Fruit fly (Drosophila melanogaster) whole organism, adult: ENCODE measurements around the gene CG31832.

ENCODE experiments used
- CG11617 ChIP-seq: fragments of 200-800 bp; sonication (Bioruptor generic); optimal IDR thresholded peaks from 2 replicates; lab custom pipeline; 2017; ENCODE audit warnings: mild to moderate bottlenecking, missing biosample characterization, missing genetic modification reagents, missing genetic modification characterization
- CG12768 ChIP-seq: fragments of 200-800 bp; sonication (Bioruptor generic); optimal IDR thresholded peaks from 2 replicates; lab custom pipeline; 2017; ENCODE audit warnings: missing biosample characterization, missing genetic modification characterization, mild to moderate bottlenecking, moderate library complexity, missing genetic modification reagents
- CG14711 ChIP-seq: fragments of 200-800 bp; sonication (Bioruptor generic); optimal IDR thresholded peaks from 2 replicates; lab custom pipeline; 2018; ENCODE audit warnings: missing biosample characterization, mild to moderate bottlenecking, missing genetic modification characterization, moderate library complexity
- CG1620 ChIP-seq: fragments of 200-800 bp; sonication (Bioruptor generic); optimal IDR thresholded peaks from 2 replicates; lab custom pipeline; 2016; ENCODE audit warnings: missing biosample characterization, missing genetic modification characterization
- CG33017 ChIP-seq: fragments of 200-800 bp; sonication (Bioruptor generic); optimal IDR thresholded peaks from 2 replicates; lab custom pipeline; 2018; ENCODE audit warnings: missing biosample characterization, mild to moderate bottlenecking, missing genetic modification characterization, moderate library complexity
- CG5204 ChIP-seq: fragments of 200-800 bp; sonication (Bioruptor generic); optimal IDR thresholded peaks from 2 replicates; lab custom pipeline; 2016; ENCODE audit warnings: missing biosample characterization, missing genetic modification characterization
- CG7045 ChIP-seq: fragments of 200-800 bp; sonication (Bioruptor generic); optimal IDR thresholded peaks from 2 replicates; lab custom pipeline; 2017; ENCODE audit warnings: missing biosample characterization, mild to moderate bottlenecking, missing genetic modification characterization
- CG7101 ChIP-seq: fragments of 200-800 bp; sonication (Bioruptor generic); optimal IDR thresholded peaks from 2 replicates; lab custom pipeline; 2018; ENCODE audit warnings: missing biosample characterization, mild to moderate bottlenecking, missing genetic modification characterization, moderate library complexity
- Clk ChIP-seq: fragments of 200-800 bp; sonication (Bioruptor generic); optimal IDR thresholded peaks from 2 replicates; lab custom pipeline; 2017; ENCODE audit warnings: missing biosample characterization, missing genetic modification characterization
- Crg-1 ChIP-seq: fragments of 200-800 bp; sonication (Bioruptor generic); optimal IDR thresholded peaks from 2 replicates; lab custom pipeline; 2016; ENCODE audit warnings: missing biosample characterization, missing genetic modification characterization
- Hr96 ChIP-seq: fragments of 200-800 bp; sonication (Bioruptor generic); optimal IDR thresholded peaks from 2 replicates; lab custom pipeline; 2016; ENCODE audit warnings: missing biosample characterization, missing genetic modification characterization
- Mnt ChIP-seq: fragments of 200-800 bp; sonication (Bioruptor generic); optimal IDR thresholded peaks from 2 replicates; lab custom pipeline; 2016; ENCODE audit warnings: missing biosample characterization, mild to moderate bottlenecking, missing genetic modification characterization
- bab1 ChIP-seq: fragments of 200-800 bp; sonication (Bioruptor generic); optimal IDR thresholded peaks from 3 replicates; lab custom pipeline; 2019; ENCODE audit warnings: missing biosample characterization, mild to moderate bottlenecking, missing genetic modification characterization, moderate library complexity
- cic ChIP-seq: fragments of 200-800 bp; sonication (Bioruptor generic); optimal IDR thresholded peaks from 2 replicates; lab custom pipeline; 2017; ENCODE audit warnings: missing biosample characterization, mild to moderate bottlenecking, missing genetic modification characterization, moderate library complexity
- cnc ChIP-seq, 2 experiments: fragments of >200 bp; optimal IDR thresholded peaks; 2 replicates each; lab custom pipeline; 2017
- kay ChIP-seq: fragments of 200-800 bp; sonication (Bioruptor generic); peaks from one replicate; lab custom pipeline; 2016; ENCODE audit warnings: missing biosample characterization, missing genetic modification characterization, borderline replicate concordance
- ovo ChIP-seq: fragments of 200-800 bp; sonication (Bioruptor generic); optimal IDR thresholded peaks from 2 replicates; lab custom pipeline; 2016; ENCODE audit warnings: missing biosample characterization, missing genetic modification characterization
- pad ChIP-seq: fragments of 200-800 bp; sonication (Bioruptor generic); optimal IDR thresholded peaks from 3 replicates; lab custom pipeline; 2017; ENCODE audit warnings: missing biosample characterization, missing genetic modification characterization, mild to moderate bottlenecking, moderate library complexity, missing genetic modification reagents
- tj ChIP-seq: fragments of 200-800 bp; sonication (Bioruptor generic); optimal IDR thresholded peaks from 3 replicates; lab custom pipeline; 2017; ENCODE audit warnings: missing biosample characterization, mild to moderate bottlenecking, missing genetic modification characterization, moderate library complexity
- toe ChIP-seq: fragments of 200-800 bp; sonication (Bioruptor generic); optimal IDR thresholded peaks from 2 replicates; lab custom pipeline; 2016; ENCODE audit warnings: missing biosample characterization, missing genetic modification characterization

The CG31832 gene

DNA sequence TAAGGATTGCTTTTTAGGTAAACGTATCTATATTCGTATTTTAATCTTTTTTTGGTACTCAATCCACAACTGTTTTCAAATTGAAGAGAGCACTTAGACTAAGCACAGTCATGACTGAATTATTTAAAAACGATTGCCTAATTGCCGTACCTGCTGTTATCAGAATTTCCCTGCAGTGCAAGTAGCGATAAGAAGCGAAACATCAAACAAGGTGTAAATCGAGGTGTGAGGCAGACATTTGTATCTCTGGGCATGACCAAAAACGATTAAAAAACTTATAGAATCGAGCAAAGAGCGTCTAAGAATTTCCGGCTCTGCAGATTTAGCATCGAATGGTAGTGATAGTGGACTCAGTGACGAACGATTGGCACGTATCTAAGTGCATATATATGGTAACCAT is 23.6 kb upstream of the CG31832 start:
- no peak for TF ChIP-seq pad
- TF ChIP-seq Mnt (GFP tag; lab: Kevin White, UChicago), result no peak
- TF ChIP-seq CG12768 (GFP tag; lab: Kevin White, UChicago), result no peak
- TF ChIP-seq toe, result no peak
- no peak for TF ChIP-seq Crg-1

DNA sequence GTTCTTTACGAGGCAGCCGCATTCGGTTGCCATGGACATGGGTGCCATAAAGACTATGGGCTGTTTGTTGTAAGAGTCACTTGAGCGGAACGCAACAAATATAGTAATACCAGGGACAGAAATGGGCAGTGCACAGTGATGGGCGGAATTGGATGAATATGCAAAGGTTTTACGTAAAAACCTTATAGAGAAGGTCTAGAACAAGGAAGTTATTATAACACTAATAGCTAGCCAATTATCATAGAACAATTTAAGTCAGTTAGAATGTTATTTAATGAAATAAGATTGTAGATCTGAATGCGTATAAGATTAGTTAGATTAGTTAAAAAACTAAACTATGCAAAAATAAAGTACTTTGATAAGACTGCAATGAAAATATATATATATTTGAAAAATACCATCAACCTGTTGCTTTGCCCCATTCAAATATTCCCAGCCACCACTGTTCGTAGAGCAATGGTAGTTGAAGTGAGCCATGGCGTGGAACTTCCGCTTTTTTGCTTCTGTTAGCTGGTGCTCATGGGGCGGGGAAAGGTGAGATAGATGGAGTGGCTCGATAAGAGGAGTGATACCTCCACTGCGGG is 21.3 kb upstream of the CG31832 start:
- no peak for TF ChIP-seq CG7045 (GFP tag; lab: Kevin White, UChicago)
- TF ChIP-seq CG5204 (GFP tag; lab: Kevin White, UChicago), result no peak
- TF ChIP-seq CG7101 (tag; lab: Kevin White, UChicago), result no peak
- no peak for TF ChIP-seq CG12768 (GFP tag; lab: Kevin White, UChicago)
- TF ChIP-seq CG11617, result no peak
- TF ChIP-seq pad, result no peak
- no peak for TF ChIP-seq toe
- TF ChIP-seq kay, result no peak
- TF ChIP-seq bab1 (GFP tag; lab: Kevin White, UChicago), result no peak
- no peak for TF ChIP-seq ovo (GFP tag; lab: Kevin White, UChicago)
- no peak for TF ChIP-seq Hr96 (GFP tag; lab: Kevin White, UChicago)
- no peak for TF ChIP-seq cic (GFP tag; lab: Kevin White, UChicago)
- no peak for TF ChIP-seq CG1620 (GFP tag; lab: Kevin White, UChicago)

DNA sequence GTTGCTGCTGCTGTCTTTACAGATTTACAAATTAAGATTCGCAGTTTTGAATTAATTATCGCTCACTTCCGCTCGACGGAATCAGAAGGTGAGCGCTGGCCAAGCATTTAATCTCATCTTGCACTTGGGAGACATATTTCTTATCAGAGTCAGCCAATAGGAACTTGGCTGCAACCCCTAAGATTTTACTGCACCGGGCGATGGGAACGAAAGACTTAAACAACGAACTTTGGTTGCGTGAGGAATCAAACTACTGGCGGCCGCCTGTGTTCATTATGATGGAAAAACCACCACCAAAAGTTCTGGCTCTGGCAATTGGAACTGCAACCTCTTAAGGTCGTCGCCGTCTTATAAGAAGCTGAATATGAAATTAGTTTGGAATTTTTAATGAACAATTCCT is 12.2 kb upstream of the CG31832 start:
- TF ChIP-seq CG33017 (tag; lab: Kevin White, UChicago) (no peak), cic (GFP tag; lab: Kevin White, UChicago) (no peak), Mnt (GFP tag; lab: Kevin White, UChicago) (no peak), CG5204 (GFP tag; lab: Kevin White, UChicago) (no peak), tj (GFP tag; lab: Kevin White, UChicago) (no peak), CG7101 (tag; lab: Kevin White, UChicago) (no peak), CG7045 (GFP tag; lab: Kevin White, UChicago) (no peak), CG14711 (tag; lab: Kevin White, UChicago) (no peak), CG11617 (no peak), bab1 (GFP tag; lab: Kevin White, UChicago) (no peak), toe (no peak), CG1620 (GFP tag; lab: Kevin White, UChicago) (no peak), pad (no peak), kay (no peak), Clk (GFP tag; lab: Kevin White, UChicago) (no peak)

DNA sequence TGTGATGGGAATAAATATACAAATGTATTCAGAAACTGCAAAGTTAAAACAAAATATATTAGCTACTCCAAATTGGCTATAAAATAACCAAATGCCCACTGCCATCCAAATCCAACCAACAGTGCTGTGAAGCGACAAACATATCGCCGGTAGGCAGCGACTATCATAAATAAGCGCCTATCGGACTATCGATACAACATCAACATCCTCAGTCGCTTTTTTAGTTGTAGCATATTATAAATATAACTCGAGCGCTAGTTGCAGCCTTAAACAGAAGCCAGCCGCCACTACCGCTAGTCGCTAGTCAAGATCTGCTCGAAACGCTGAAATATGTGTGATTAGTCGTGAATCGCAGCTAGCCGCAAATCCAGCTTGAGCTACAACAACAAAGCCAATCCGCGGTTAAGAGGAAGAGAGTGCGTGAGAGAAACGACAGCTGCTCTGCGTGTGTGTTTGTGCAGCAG is 7.8 kb upstream of the CG31832 start:
- TF ChIP-seq CG1620 (GFP tag; lab: Kevin White, UChicago) (peak; percentile 56), CG14711 (tag; lab: Kevin White, UChicago) (peak; percentile 36), CG7101 (tag; lab: Kevin White, UChicago) (peak; percentile 45), CG12768 (GFP tag; lab: Kevin White, UChicago) (peak; percentile 15), CG11617 (no peak), CG33017 (tag; lab: Kevin White, UChicago) (no peak), CG5204 (GFP tag; lab: Kevin White, UChicago) (peak; percentile 12), ovo (GFP tag; lab: Kevin White, UChicago) (no peak), Hr96 (GFP tag; lab: Kevin White, UChicago) (peak; percentile 61), toe (peak; percentile 41), pad (peak; percentile 54), cic (GFP tag; lab: Kevin White, UChicago) (no peak), Crg-1 (peak; percentile 47), kay (no peak), bab1 (GFP tag; lab: Kevin White, UChicago) (peak; percentile 40), tj (GFP tag; lab: Kevin White, UChicago) (no peak), Clk (GFP tag; lab: Kevin White, UChicago) (no peak), CG7045 (GFP tag; lab: Kevin White, UChicago) (no peak), Mnt (GFP tag; lab: Kevin White, UChicago) (peak; percentile 18), cnc (optimal IDR thresholded peaks at IDR 0.05; lab: Kevin White, UChicago) (no peak)

DNA sequence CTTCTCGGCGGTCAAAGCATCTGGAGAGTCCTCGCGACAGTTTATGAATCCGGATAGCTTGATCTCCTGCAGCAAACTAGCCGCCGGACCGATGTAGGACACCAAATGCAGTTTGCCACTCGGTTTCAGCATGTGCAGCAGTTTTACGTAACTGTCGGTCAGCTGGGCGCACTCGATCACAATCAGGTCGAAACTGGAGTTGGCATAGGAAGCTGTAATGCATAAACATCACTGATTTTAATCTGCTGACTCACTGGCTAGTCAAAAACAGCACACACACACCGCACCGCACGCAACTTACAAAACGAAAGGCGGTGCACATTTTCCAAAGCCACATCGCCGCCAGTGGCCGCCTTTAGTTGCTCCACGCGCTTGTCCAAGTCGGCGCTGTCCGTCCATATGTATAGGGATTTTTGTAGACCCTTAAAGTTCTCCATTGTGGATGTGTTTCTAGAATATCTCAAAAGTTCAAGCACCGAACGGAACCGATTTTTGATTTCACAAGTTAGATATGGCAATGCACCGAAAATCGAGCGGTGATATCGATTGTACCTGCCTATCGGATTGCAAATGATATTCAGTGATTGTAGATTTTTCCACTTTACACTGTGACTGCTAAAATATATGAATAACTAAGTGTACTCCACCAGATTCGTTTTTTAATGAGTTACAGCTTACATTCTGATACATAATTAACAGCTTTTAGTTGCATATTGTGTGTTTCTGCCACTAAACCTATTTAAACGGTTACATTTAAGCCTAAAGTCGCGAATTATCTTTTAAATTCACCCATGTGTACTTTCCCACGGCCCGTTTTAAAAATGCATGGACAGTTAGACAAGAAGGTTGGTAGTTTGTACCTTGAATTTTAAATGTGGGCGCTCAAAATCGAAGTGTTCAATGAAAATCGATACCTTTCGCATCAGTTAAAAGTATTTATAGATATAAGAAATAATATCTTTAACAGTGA is 7.1 kb upstream of the CG31832 start, which contains the start of gene CIAPIN1:
TSS of gene CIAPIN1 (minus strand) at position 523 of the 970 bp plus-strand sequence.
- TF ChIP-seq cic (GFP tag; lab: Kevin White, UChicago) (no peak), kay (peak; percentile 38), cnc (optimal IDR thresholded peaks at IDR 0.05; lab: Kevin White, UChicago) (peak; percentile 79 to 86)

DNA sequence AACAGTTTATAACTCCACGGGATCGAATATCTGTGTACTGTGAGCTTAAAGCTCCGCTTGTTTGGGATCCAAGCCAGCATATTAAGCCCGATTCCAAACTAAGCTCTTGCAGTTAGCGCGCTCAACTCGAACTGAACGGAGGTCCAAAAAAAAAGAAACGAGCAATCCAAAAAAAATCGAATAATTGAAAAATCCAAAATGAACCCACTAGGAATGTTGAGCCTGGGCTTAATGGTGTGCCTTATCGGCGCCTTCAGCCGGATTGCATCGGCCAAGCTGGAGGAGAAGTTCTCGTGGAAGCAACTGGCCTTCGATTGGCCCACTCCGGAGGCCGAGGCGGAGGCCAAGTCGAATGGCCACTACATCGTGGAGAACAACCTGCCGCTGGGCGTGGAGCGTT is 3.8 kb upstream of the CG31832 start, which contains the start of gene yellow-c:
TSS of gene yellow-c (plus strand) at position 29 of the 400 bp plus-strand sequence.
- TF ChIP-seq bab1 (GFP tag; lab: Kevin White, UChicago) (no peak), Clk (GFP tag; lab: Kevin White, UChicago) (no peak), CG1620 (GFP tag; lab: Kevin White, UChicago) (no peak), cic (GFP tag; lab: Kevin White, UChicago) (no peak), CG11617 (no peak), CG12768 (GFP tag; lab: Kevin White, UChicago) (no peak), Hr96 (GFP tag; lab: Kevin White, UChicago) (no peak), kay (no peak), ovo (GFP tag; lab: Kevin White, UChicago) (no peak), CG7045 (GFP tag; lab: Kevin White, UChicago) (no peak), CG14711 (tag; lab: Kevin White, UChicago) (no peak), pad (no peak), Crg-1 (no peak), CG5204 (GFP tag; lab: Kevin White, UChicago) (no peak), Mnt (GFP tag; lab: Kevin White, UChicago) (no peak), cnc (optimal IDR thresholded peaks at IDR 0.05; lab: Kevin White, UChicago) (no peak), CG33017 (tag; lab: Kevin White, UChicago) (no peak), toe (no peak), CG7101 (tag; lab: Kevin White, UChicago) (no peak), tj (GFP tag; lab: Kevin White, UChicago) (no peak)
